Worm (Caenorhabditis elegans): ENCODE measurements around the gene Y59E9AL.4.

- TF ChIP-seq zip-4 (GFP tag; optimal IDR thresholded peaks at IDR 0.05) (no peak), unc-86 (tag; optimal IDR thresholded peaks at IDR 0.05) (no peak), lin-39 (tag; optimal IDR thresholded peaks at IDR 0.05) (no peak), mep-1 (tag; optimal IDR thresholded peaks at IDR 0.05) (no peak), ztf-11 (tag; optimal IDR thresholded peaks at IDR 0.05) (no peak), tbx-2 (tag; optimal IDR thresholded peaks at IDR 0.05) (no peak), C16A3.4 (tag; optimal IDR thresholded peaks at IDR 0.05) (no peak), lin-13 (GFP tag; optimal IDR thresholded peaks at IDR 0.05) (no peak), nhr-12 (tag; optimal IDR thresholded peaks at IDR 0.05) (no peak), dpl-1 (GFP tag; optimal IDR thresholded peaks at IDR 0.05) (no peak), ces-1 (GFP tag; optimal IDR thresholded peaks at IDR 0.05) (no peak), snpc-4 (tag; optimal IDR thresholded peaks at IDR 0.05) (no peak), unc-62 (GFP tag; optimal IDR thresholded peaks at IDR 0.05) (no peak), dsc-1 (tag; optimal IDR thresholded peaks at IDR 0.05) (no peak)
Observed at ce11 chrIV:5216349-5216748, 1.4 kb upstream of the Y59E9AL.4 start.
